Worm (Caenorhabditis elegans): ENCODE data around the gene K06G5.3.

The K06G5.3 gene

DNA sequence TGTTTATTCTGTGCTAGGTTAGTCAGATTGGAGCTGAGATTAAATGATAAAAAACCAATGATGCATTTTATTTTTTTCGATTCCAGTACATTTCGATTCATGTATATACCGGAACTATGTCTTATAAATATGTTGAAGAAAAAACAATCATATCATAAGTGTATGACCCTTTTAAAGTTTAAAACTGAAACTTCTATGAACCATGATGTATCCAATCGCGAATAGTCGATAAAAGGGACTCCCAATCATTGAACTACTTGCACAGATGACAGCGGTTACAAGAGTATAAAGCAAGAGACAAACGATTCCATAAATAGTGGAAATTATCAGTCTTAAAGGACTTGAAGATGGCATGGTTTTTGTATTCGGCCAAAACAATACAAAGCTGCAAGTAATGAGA, 11.9 kb upstream of the K06G5.3 start, which contains the start of gene srg-37:
Gene srg-37, minus strand, starts transcription at position 101 of the 400 bp plus-strand sequence.
- TF ChIP-seq F49E8.2 (tag; optimal IDR thresholded peaks at IDR 0.05; ENCODE audit: insufficient read depth): no peak
- no peak for TF ChIP-seq lin-54 (GFP tag; optimal IDR thresholded peaks at IDR 0.05)
- no peak for TF ChIP-seq F37B4.10 (GFP tag; IDR thresholded peaks at IDR 0.05)
- TF ChIP-seq akir-1 (GFP tag; optimal IDR thresholded peaks at IDR 0.05): no peak
- TF ChIP-seq let-526 (GFP tag; IDR thresholded peaks at IDR 0.05): no peak

DNA sequence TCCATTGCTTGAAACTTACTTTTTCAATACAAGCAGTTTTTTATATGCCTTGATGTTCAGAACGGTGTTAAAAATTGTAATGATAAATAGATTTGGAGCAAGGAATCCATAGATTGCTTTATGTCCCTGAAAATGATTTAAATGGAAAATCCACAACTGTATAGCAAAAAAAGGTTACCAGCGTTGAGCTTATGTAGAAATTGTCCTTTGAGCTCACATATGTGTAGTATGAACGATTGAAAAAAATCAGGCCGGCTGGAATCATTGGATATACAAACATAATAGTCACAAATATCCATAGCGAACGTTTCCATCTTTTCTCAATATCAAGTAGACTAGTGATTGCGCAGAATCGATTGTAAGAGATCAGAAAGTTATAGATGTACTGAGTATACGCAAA, 11.3 kb upstream of the K06G5.3 start, which contains the start of gene srg-36:
Gene srg-36, minus strand, starts transcription at position 101 of the 400 bp plus-strand sequence.
- TF ChIP-seq athp-1 (tag; optimal IDR thresholded peaks at IDR 0.05) (no peak), Y95B8A.8 (GFP tag; IDR thresholded peaks at IDR 0.05) (no peak), mel-28 (tag; optimal IDR thresholded peaks at IDR 0.05; ENCODE audit: borderline replicate concordance) (no peak), lsl-1 (GFP tag; optimal IDR thresholded peaks at IDR 0.05) (no peak), lin-40 (tag; optimal IDR thresholded peaks at IDR 0.05) (no peak)

DNA sequence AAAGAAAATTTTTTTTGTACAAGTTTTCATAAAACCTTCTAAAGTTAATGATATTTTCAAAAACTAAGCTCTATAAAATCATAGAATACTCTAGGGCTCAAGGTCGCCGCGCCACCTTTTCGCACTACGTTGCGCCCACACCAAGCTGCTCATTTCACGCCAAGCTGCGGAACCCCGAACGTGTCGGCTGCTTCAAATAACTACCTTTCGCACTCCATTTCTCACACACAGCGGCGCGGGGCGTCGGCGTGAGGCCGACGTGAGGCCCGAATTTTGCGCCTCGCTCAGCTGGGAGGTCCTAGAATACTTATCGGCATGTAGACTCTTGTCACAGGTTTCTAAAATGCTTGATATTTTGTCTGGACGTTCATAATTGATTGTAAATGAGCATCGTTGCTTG, 8.9 kb upstream of the K06G5.3 start:
- TF ChIP-seq snpc-4 (GFP tag; optimal IDR thresholded peaks at IDR 0.05) (peak; percentile 45), snpc-4 (tag; optimal IDR thresholded peaks at IDR 0.05) (peak in 2 of 4 experiments; percentile 59 to 77), dox-1 (GFP tag; IDR thresholded peaks at IDR 0.05) (0 out of 2 replicates have a peak, but pooled peaks have one; percentile 25), snpc-1.3 (tag; optimal IDR thresholded peaks at IDR 0.05; ENCODE audit: insufficient read depth) (no peak)

DNA sequence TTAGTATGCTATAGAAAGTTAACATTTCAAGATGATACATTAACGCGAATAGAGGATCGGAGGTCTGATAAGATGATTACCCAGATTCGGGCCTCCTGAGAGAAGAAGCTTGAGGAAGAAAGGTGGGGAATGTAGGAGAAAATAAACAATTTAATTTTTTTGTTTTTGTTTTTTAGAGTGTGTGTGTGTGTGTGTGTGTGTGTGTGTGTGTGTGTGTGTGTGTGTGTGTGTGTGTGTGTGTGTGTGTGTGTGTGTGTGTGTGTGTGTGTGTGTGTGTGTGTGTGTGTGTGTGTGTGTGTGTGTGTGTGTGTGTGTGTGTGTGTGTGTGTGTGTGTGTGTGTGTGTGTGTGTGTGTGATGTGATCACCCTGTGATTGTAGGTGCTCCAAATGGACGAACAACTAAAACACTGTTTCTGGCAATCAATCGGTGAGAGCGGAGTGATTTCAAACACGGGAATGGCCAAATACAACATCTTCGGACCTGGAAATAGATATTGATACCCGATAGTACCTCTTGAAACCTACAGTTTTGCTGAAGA, 6.3 kb upstream of the K06G5.3 start:
- TF ChIP-seq egrh-3 (GFP tag; IDR thresholded peaks at IDR 0.05): peak; percentile 52; the same call in 1 of the 2 replicates
- peak; percentile 74; the same call in 1 of the 2 replicates for TF ChIP-seq lir-1 (GFP tag; conservative IDR thresholded peaks at IDR 0.05)
- TF ChIP-seq ztf-3 (GFP tag; optimal IDR thresholded peaks at IDR 0.05): peak; percentile 15
- TF ChIP-seq akir-1 (GFP tag; optimal IDR thresholded peaks at IDR 0.05): peak; percentile 54

DNA sequence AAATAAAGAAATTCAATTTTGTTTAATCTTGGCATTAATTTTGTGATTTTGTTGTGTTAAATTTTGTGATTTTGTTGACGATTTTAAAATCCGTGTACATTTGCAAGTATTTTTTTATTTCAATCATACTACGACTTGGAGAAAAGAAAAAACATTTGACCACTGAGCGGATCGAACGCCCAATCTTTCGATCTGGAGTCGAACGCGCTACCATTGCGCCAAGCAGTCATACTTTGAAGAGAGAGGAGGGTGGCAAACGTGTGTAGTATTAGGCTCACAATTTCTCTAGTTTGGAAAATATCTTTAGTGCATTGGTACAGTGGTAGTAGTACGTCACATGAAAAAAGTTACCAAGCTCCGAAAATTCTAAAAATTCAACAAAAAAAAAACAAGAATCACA, 5.7 kb upstream of the K06G5.3 start:
- TF ChIP-seq egl-44 (GFP tag; IDR thresholded peaks at IDR 0.05) (0 out of 2 replicates have a peak, but pooled peaks have one; percentile 21), F37B4.10 (GFP tag; IDR thresholded peaks at IDR 0.05) (no peak), unc-130 (GFP tag; optimal IDR thresholded peaks at IDR 0.05) (no peak), ekl-4 (GFP tag; IDR thresholded peaks at IDR 0.05) (no peak), ceh-40 (GFP tag; IDR thresholded peaks at IDR 0.05) (no peak), nfya-1 (tag; optimal IDR thresholded peaks at IDR 0.05; ENCODE audit: borderline replicate concordance, insufficient read depth) (no peak), nhr-80 (tag; optimal IDR thresholded peaks at IDR 0.05) (no peak), athp-1 (tag; optimal IDR thresholded peaks at IDR 0.05) (peak; percentile 30), hsf-1 (GFP tag; IDR thresholded peaks at IDR 0.05) (no peak), ztf-28 (GFP tag; IDR thresholded peaks at IDR 0.05) (no peak), lin-54 (GFP tag; optimal IDR thresholded peaks at IDR 0.05) (no peak), aptf-2 (GFP tag; conservative IDR thresholded peaks at IDR 0.05) (no peak), B0261.1 (tag; optimal IDR thresholded peaks at IDR 0.05) (peak; percentile 79), cebp-1 (GFP tag; IDR thresholded peaks at IDR 0.05) (no peak), cebp-1 (tag; optimal IDR thresholded peaks at IDR 0.05) (no peak), bed-1 (GFP tag; IDR thresholded peaks at IDR 0.05) (no peak), K12H6.12 (tag; optimal IDR thresholded peaks at IDR 0.05) (no peak), mes-4 (tag; optimal IDR thresholded peaks at IDR 0.05) (peak; percentile 10), Y79H2A.3 (GFP tag; conservative IDR thresholded peaks at IDR 0.05) (no peak), rcor-1 (GFP tag; IDR thresholded peaks at IDR 0.05) (no peak), nhr-179 (tag; optimal IDR thresholded peaks at IDR 0.05) (peak; percentile 58), hlh-12 (tag; optimal IDR thresholded peaks at IDR 0.05) (no peak), egrh-3 (GFP tag; IDR thresholded peaks at IDR 0.05) (no peak), atf-7 (tag; optimal IDR thresholded peaks at IDR 0.05) (no peak), F49E8.2 (tag; optimal IDR thresholded peaks at IDR 0.05; ENCODE audit: insufficient read depth) (peak; percentile 3), mel-28 (tag; optimal IDR thresholded peaks at IDR 0.05; ENCODE audit: borderline replicate concordance) (no peak), tlf-1 (GFP tag; optimal IDR thresholded peaks at IDR 0.05) (no peak), T26A5.8 (tag; optimal IDR thresholded peaks at IDR 0.05) (no peak), K11D2.4 (GFP tag; IDR thresholded peaks at IDR 0.05) (no peak), sdz-38 (tag; optimal IDR thresholded peaks at IDR 0.05) (no peak)

Data from whole organism, young adult.